Fruit fly (Drosophila melanogaster): Measurements from ENCODE around the gene CG14115.

DNA sequence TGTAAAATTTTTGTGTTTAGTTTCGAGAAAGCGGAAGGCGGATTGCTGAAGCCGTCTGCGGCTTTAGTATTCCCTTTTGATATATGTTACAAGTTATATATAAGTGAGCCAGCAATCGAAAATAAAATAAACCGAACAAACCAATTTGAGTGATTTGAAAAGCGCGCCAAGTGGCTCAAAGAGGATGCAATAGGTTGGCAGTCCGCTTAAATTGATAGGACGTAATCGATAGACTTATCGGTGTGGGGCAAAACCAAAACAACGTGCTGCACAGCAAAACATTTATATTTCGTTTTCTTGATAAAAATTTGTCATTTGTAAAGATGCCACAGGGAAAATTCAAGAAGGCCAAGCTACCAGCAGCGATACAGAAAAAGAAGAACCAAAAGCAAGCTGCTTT is 14.5 kb downstream of the CG14115 start, which contains the start of gene CG11279:
- TF ChIP-seq fd59A (GFP tag; optimal IDR thresholded peaks at IDR 0.05) (no peak), CG6792 (GFP tag; optimal IDR thresholded peaks at IDR 0.05) (no peak), CG16779 (tag; optimal IDR thresholded peaks at IDR 0.05) (no peak), CG6854 (GFP tag; optimal IDR thresholded peaks at IDR 0.05) (no peak), Eip93F (GFP tag; optimal IDR thresholded peaks at IDR 0.05) (no peak), Sox14 (GFP tag; optimal IDR thresholded peaks at IDR 0.05) (no peak)
